Fruit fly (Drosophila melanogaster) whole organism: ENCODE results near the gene CG17108.

Source experiments
- CG8478 ChIP-seq: fragments of >200 bp; optimal IDR thresholded peaks from 2 replicates; lab custom pipeline; 2018; ENCODE audit warnings: inconsistent platforms
- Dll ChIP-seq: fragments of >200 bp; optimal IDR thresholded peaks from 2 replicates; lab custom pipeline; 2017
- EcR ChIP-seq, 2 experiments: fragments of >200 bp; optimal IDR thresholded peaks; 2 replicates each; lab custom pipeline; 2017; ENCODE audit warnings: missing biosample characterization in 2 of 2, missing genetic modification characterization in 2 of 2, missing genetic modification reagents in 2 of 2
- pan ChIP-seq: fragments of >200 bp; optimal IDR thresholded peaks from 2 replicates; lab custom pipeline; 2017
- psq ChIP-seq: fragments of >200 bp; optimal IDR thresholded peaks from 2 replicates; lab custom pipeline; 2017
- usp ChIP-seq: fragments of >200 bp; optimal IDR thresholded peaks from 2 replicates; lab custom pipeline; 2017; ENCODE audit warnings: missing biosample characterization, missing genetic modification characterization, mixed read lengths

CG17108 gene

dm6 chr2L:10706267-10706666 is 12.4 kb upstream of the CG17108 start:
- TF ChIP-seq psq (lab: Kevin White, UChicago) (no peak), CG8478 (no peak), EcR (GFP tag; optimal IDR thresholded peaks at IDR 0.05; lab: Kevin White, UChicago) (no peak), usp (GFP tag; lab: Kevin White, UChicago) (no peak), Dll (lab: Kevin White, UChicago) (no peak), pan (no peak)

- TF ChIP-seq CG8478 (no peak), usp (GFP tag; lab: Kevin White, UChicago) (no peak), EcR (GFP tag; optimal IDR thresholded peaks at IDR 0.05; lab: Kevin White, UChicago) (no peak), pan (no peak), psq (lab: Kevin White, UChicago) (no peak), Dll (lab: Kevin White, UChicago) (no peak)
Measured at dm6 chr2L:10704425-10704824, 10.5 kb upstream of the CG17108 start.

- TF ChIP-seq EcR (GFP tag; optimal IDR thresholded peaks at IDR 0.05; lab: Kevin White, UChicago) (no peak), Dll (lab: Kevin White, UChicago) (no peak), usp (GFP tag; lab: Kevin White, UChicago) (no peak), pan (no peak), CG8478 (no peak), psq (lab: Kevin White, UChicago) (no peak)
Measured at dm6 chr2L:10703281-10703680, 9.4 kb upstream of the CG17108 start, which contains the start of gene CG6415. TSS of gene CG6415 (plus strand) at chr2L:10703621.

- TF ChIP-seq EcR (GFP tag; optimal IDR thresholded peaks at IDR 0.05; lab: Kevin White, UChicago) (no peak), pan (no peak), usp (GFP tag; lab: Kevin White, UChicago) (no peak)
Measured at dm6 chr2L:10701499-10702062, 7.7 kb upstream of the CG17108 start, which contains the start of gene Lip1. TSS of gene Lip1 (minus strand) at chr2L:10701544.

dm6 chr2L:10697992-10698391 is 4.1 kb upstream of the CG17108 start, which contains the start of gene CG7300:
TSS of gene CG7300 (minus strand) at chr2L:10698043.
- no peak for TF ChIP-seq CG8478
- no peak for TF ChIP-seq pan
- no peak for TF ChIP-seq usp (GFP tag; lab: Kevin White, UChicago)
- TF ChIP-seq psq (lab: Kevin White, UChicago), result no peak
- no peak for TF ChIP-seq Dll (lab: Kevin White, UChicago)
- TF ChIP-seq EcR (GFP tag; optimal IDR thresholded peaks at IDR 0.05; lab: Kevin White, UChicago), result no peak

dm6 chr2L:10693018-10693417 is 885 bp downstream of the CG17108 start:
- TF ChIP-seq CG8478 (no peak), psq (lab: Kevin White, UChicago) (no peak), Dll (lab: Kevin White, UChicago) (no peak), pan (no peak), EcR (GFP tag; optimal IDR thresholded peaks at IDR 0.05; lab: Kevin White, UChicago) (no peak), usp (GFP tag; lab: Kevin White, UChicago) (no peak)

- TF ChIP-seq usp (GFP tag; lab: Kevin White, UChicago), result no peak
- TF ChIP-seq CG8478, result no peak
- TF ChIP-seq Dll (lab: Kevin White, UChicago), result no peak
- TF ChIP-seq EcR (GFP tag; optimal IDR thresholded peaks at IDR 0.05; lab: Kevin White, UChicago), result no peak
- TF ChIP-seq pan, result no peak
- TF ChIP-seq psq (lab: Kevin White, UChicago), result no peak
Measured at dm6 chr2L:10689221-10690034, 4.5 kb downstream of the CG17108 start, which contains the start of gene CG7294. TSS of gene CG7294 (minus strand) at chr2L:10689271.

- TF ChIP-seq pan, result no peak
- no peak for TF ChIP-seq psq (lab: Kevin White, UChicago)
- no peak for TF ChIP-seq EcR (GFP tag; optimal IDR thresholded peaks at IDR 0.05; lab: Kevin White, UChicago)
- no peak for TF ChIP-seq Dll (lab: Kevin White, UChicago)
- no peak for TF ChIP-seq usp (GFP tag; lab: Kevin White, UChicago)
- TF ChIP-seq CG8478, result no peak
Measured at dm6 chr2L:10688764-10689163, 5.1 kb downstream of the CG17108 start.

- no peak for TF ChIP-seq psq (lab: Kevin White, UChicago)
- no peak for TF ChIP-seq pan
- no peak for TF ChIP-seq usp (GFP tag; lab: Kevin White, UChicago)
- no peak for TF ChIP-seq Dll (lab: Kevin White, UChicago)
- no peak for TF ChIP-seq CG8478
- no peak for TF ChIP-seq EcR (GFP tag; optimal IDR thresholded peaks at IDR 0.05; lab: Kevin White, UChicago)
Measured at dm6 chr2L:10687794-10688185, 6.1 kb downstream of the CG17108 start.

dm6 chr2L:10687009-10687793 is 6.7 kb downstream of the CG17108 start, which contains the start of gene CG7296:
TSS of gene CG7296 (minus strand) at chr2L:10687066.
- TF ChIP-seq pan (no peak), psq (lab: Kevin White, UChicago) (no peak), CG8478 (no peak), EcR (GFP tag; optimal IDR thresholded peaks at IDR 0.05; lab: Kevin White, UChicago) (no peak), Dll (lab: Kevin White, UChicago) (no peak), usp (GFP tag; lab: Kevin White, UChicago) (no peak)

- TF ChIP-seq psq (lab: Kevin White, UChicago) (no peak), EcR (GFP tag; optimal IDR thresholded peaks at IDR 0.05; lab: Kevin White, UChicago) (no peak), CG8478 (no peak), usp (GFP tag; lab: Kevin White, UChicago) (no peak), Dll (lab: Kevin White, UChicago) (no peak), pan (no peak)
Measured at dm6 chr2L:10685666-10686065, 8.2 kb downstream of the CG17108 start.
